Fruit fly (Drosophila melanogaster): Measurements from ENCODE around the gene PIG-H.

The PIG-H gene

dm6 chr3R:7967801-7968200, 31.8 kb upstream of the PIG-H start (continued):
- TF ChIP-seq CG4360 (GFP tag; IDR thresholded peaks at IDR 0.05), result no peak
- peak; percentile 71 for TF ChIP-seq Drgx (GFP tag; IDR thresholded peaks at IDR 0.05)
- TF ChIP-seq CG17385 (GFP tag; optimal IDR thresholded peaks at IDR 0.05), result peak; percentile 33
- TF ChIP-seq da (GFP tag; optimal IDR thresholded peaks at IDR 0.05), result no peak
- no peak for TF ChIP-seq CG17361 (GFP tag; IDR thresholded peaks at IDR 0.05)
- TF ChIP-seq CG12769 (tag; optimal IDR thresholded peaks at IDR 0.05), result peak; percentile 52
- no peak for TF ChIP-seq trem (tag; optimal IDR thresholded peaks at IDR 0.05)
- no peak for TF ChIP-seq BEAF-32 (GFP tag; optimal IDR thresholded peaks at IDR 0.05)
- 0 out of 2 replicates have a peak, but pooled peaks have one; percentile 39 for TF ChIP-seq ara (GFP tag; IDR thresholded peaks at IDR 0.05)
- TF ChIP-seq Taf1 (GFP tag; IDR thresholded peaks at IDR 0.05), result no peak
- no peak for TF ChIP-seq Sry-δ (GFP tag; optimal IDR thresholded peaks at IDR 0.05)
- no peak for TF ChIP-seq gem (tag; optimal IDR thresholded peaks at IDR 0.05)
- no peak for TF ChIP-seq ERR (GFP tag; optimal IDR thresholded peaks at IDR 0.05)
- TF ChIP-seq CG12219 (GFP tag; optimal IDR thresholded peaks at IDR 0.05), result no peak
- TF ChIP-seq Trl (optimal IDR thresholded peaks at IDR 0.05), result peak; percentile 54 to 78
- no peak for TF ChIP-seq Trl (GFP tag; optimal IDR thresholded peaks at IDR 0.05)

dm6 chr3R:7968958-7969701, 30.5 kb upstream of the PIG-H start:
- TF ChIP-seq HLH54F (GFP tag; optimal IDR thresholded peaks at IDR 0.05), result no peak
- TF ChIP-seq CG9609 (GFP tag; optimal IDR thresholded peaks at IDR 0.05), result no peak
- TF ChIP-seq Med (GFP tag), result peak; percentile 20
- TF ChIP-seq Trl (optimal IDR thresholded peaks at IDR 0.05), result peak in 1 of 2 experiments; percentile 7
- no peak for TF ChIP-seq Trl (GFP tag; optimal IDR thresholded peaks at IDR 0.05)
- TF ChIP-seq emc (GFP tag; optimal IDR thresholded peaks at IDR 0.05), result no peak

DNA sequence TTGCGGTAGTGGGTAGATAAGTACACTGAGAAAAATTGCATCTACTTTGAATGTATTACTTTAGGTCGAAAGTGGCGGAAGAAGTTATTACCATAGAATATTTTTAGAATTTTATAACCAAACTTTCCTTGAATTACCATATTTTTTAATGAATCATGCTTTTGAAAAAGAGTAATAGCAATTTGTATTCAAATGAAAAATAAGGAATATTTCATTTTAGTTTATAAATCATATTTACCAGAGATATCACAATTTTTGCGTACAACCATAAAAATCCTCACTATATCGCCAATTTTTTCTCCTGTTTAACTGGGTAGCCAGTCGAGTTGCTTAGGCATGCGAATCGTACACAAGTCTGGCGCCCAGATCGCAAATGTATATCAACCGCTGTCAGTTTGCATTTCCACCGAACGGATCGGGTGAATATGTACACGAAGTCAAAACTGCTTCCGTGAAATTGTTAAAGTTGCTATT, 29.9 kb upstream of the PIG-H start:
- TF ChIP-seq Drgx (GFP tag; IDR thresholded peaks at IDR 0.05), result peak; percentile 83
- peak; percentile 1 for TF ChIP-seq gem (tag; optimal IDR thresholded peaks at IDR 0.05)
- TF ChIP-seq CG32532 (GFP tag; IDR thresholded peaks at IDR 0.05), result no peak
- peak in 1 of 2 experiments; percentile 58 for TF ChIP-seq bsh (GFP tag; optimal IDR thresholded peaks at IDR 0.05)
- no peak for TF ChIP-seq Dip3 (GFP tag; optimal IDR thresholded peaks at IDR 0.05)
- TF ChIP-seq Ets65A (GFP tag), result peak; percentile 39
- TF ChIP-seq tup (GFP tag; optimal IDR thresholded peaks at IDR 0.05), result no peak
- TF ChIP-seq nom (GFP tag; optimal IDR thresholded peaks at IDR 0.05), result peak; percentile 42

- TF ChIP-seq dati (GFP tag; IDR thresholded peaks at IDR 0.05) (no peak), HmgD (GFP tag; optimal IDR thresholded peaks at IDR 0.05) (no peak)
Measured at dm6 chr3R:7970640-7971039, 29.0 kb upstream of the PIG-H start.

DNA sequence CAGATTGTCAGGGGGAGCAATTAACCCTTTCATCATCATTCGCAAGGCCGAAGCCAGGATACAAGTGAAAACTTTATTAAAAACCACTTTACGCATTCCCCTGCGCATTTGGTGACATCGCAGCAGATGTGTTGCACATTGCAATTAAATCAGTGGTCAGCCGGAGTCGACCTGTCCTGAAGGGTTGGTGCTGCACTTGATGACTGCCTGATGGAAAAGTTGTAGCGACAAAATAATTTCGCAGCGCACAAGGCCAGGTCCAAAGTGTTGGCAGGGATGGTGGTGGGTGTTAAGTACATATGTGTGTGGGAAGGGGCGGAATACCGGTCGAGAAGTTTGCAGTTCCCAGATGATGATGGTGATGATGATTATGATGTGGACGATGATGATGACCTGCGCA, 27.5 kb upstream of the PIG-H start:
- TF ChIP-seq CG2199 (GFP tag; IDR thresholded peaks at IDR 0.05) (0 out of 3 replicates have a peak, but pooled peaks have one; percentile 52), dimm (GFP tag; IDR thresholded peaks at IDR 0.05) (no peak), nerfin-1 (tag; optimal IDR thresholded peaks at IDR 0.05) (peak; percentile 78), tap (tag; optimal IDR thresholded peaks at IDR 0.05) (peak; percentile 33)

Data from whole organism, embryonic.